Fruit fly (Drosophila melanogaster) whole organism, wandering third instar larva: ENCODE data around the gene CG12069.

Source experiments
- Abd-B ChIP-seq: fragments of >200 bp; optimal IDR thresholded peaks from 2 replicates; lab custom pipeline; 2017; ENCODE audit warnings: missing biosample characterization, missing genetic modification characterization
- Dfd ChIP-seq: fragments of >200 bp; optimal IDR thresholded peaks from 2 replicates; lab custom pipeline; 2017; ENCODE audit warnings: missing biosample characterization, missing genetic modification characterization
- GATAd ChIP-seq: sonication (Bioruptor generic); optimal IDR thresholded peaks from 2 replicates; lab custom pipeline; 2016; ENCODE audit warnings: missing biosample characterization, missing genetic modification characterization
- Hr83 ChIP-seq: fragments of 200-300 bp; sonication (Bioruptor generic); optimal IDR thresholded peaks from 2 replicates; lab custom pipeline; 2016; ENCODE audit warnings: missing biosample characterization, mild to moderate bottlenecking, missing genetic modification characterization, moderate library complexity; ENCODE audit not compliant: poor library complexity, severe bottlenecking
- Vsx2 ChIP-seq: fragments of 200-300, 225-300 bp; sonication (Bioruptor generic); optimal IDR thresholded peaks from 2 replicates; lab custom pipeline; 2018; ENCODE audit warnings: missing biosample characterization, missing genetic modification characterization; ENCODE audit not compliant: partially characterized antibody
- br ChIP-seq: fragments of 200-800 bp; sonication (Bioruptor generic); optimal IDR thresholded peaks from 2 replicates; lab custom pipeline; 2016; ENCODE audit warnings: missing biosample characterization, missing genetic modification characterization
- brk ChIP-seq: fragments of 200-800 bp; sonication (Bioruptor generic); optimal IDR thresholded peaks from 2 replicates; lab custom pipeline; 2016; ENCODE audit warnings: missing biosample characterization, mild to moderate bottlenecking, missing genetic modification characterization
- fru ChIP-seq: fragments of 200-800 bp; sonication (Bioruptor generic); optimal IDR thresholded peaks from 3 replicates; lab custom pipeline; 2016; ENCODE audit warnings: missing biosample characterization, mild to moderate bottlenecking, missing genetic modification characterization
- h ChIP-seq: fragments of 200-800 bp; sonication (Bioruptor generic); optimal IDR thresholded peaks from 3 replicates; lab custom pipeline; 2016; ENCODE audit warnings: missing biosample characterization, mild to moderate bottlenecking, missing genetic modification characterization
- lola ChIP-seq: fragments of >200 bp; optimal IDR thresholded peaks from 2 replicates; lab custom pipeline; 2017; ENCODE audit warnings: missing biosample characterization, missing genetic modification characterization
- pan ChIP-seq: fragments of >200 bp; optimal IDR thresholded peaks from 2 replicates; lab custom pipeline; 2017
- psq ChIP-seq: fragments of 200-800 bp; sonication (Bioruptor generic); optimal IDR thresholded peaks from 3 replicates; lab custom pipeline; 2017; ENCODE audit warnings: missing biosample characterization, mild to moderate bottlenecking, missing genetic modification characterization, moderate library complexity
- usp ChIP-seq: fragments of >200 bp; optimal IDR thresholded peaks from 2 replicates; lab custom pipeline; 2017; ENCODE audit warnings: missing biosample characterization, missing genetic modification characterization
- woc ChIP-seq: sonication (Bioruptor generic); optimal IDR thresholded peaks from 2 replicates; lab custom pipeline; 2016; ENCODE audit warnings: missing biosample characterization, mild to moderate bottlenecking, missing genetic modification characterization

DNA sequence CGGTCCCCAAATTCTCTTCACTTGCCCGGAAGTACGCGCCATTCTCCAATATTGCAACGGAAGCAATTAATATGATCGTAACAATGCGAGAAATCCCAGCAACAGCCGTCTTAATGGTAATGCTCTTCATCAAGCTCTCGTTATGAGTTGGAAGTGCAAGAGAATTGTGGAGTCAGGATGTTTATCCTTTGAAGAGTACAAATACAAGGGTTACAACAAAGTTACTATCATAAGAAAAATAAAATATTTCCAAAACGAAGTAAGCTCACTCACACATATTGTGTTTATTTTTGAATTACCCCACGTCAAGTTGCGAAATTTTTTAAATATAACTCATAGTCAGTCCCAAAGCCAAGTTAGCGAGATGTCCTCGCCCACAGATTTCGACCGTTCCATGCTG is 47.3 kb upstream of the CG12069 start, which contains the start of gene CG15543:
- TF ChIP-seq fru (GFP tag; lab: Kevin White, UChicago) (no peak), lola (GFP tag; lab: Kevin White, UChicago) (no peak), brk (no peak), br (no peak), usp (no peak), woc (GFP tag; lab: Kevin White, UChicago) (no peak), psq (GFP tag; lab: Kevin White, UChicago) (no peak), GATAd (GFP tag; lab: Kevin White, UChicago) (no peak), Abd-B (GFP tag; lab: Kevin White, UChicago) (no peak), pan (lab: Kevin White, UChicago) (no peak), h (GFP tag; lab: Kevin White, UChicago) (no peak), Dfd (GFP tag; lab: Kevin White, UChicago) (no peak), Vsx2 (no peak), Hr83 (GFP tag; lab: Kevin White, UChicago) (no peak)
